Worm (Caenorhabditis elegans) whole organism, L1 larva: ENCODE results near the gene Y39F10A.3.

Experiments
- C34B4.2 ChIP-seq: sonication (generic microtip); optimal IDR thresholded peaks from 2 replicates; lab custom pipeline; 2017; ENCODE audit warnings: mild to moderate bottlenecking, missing genetic modification characterization, missing compliant biosample characterization
- F16B12.6 ChIP-seq: fragments of 150-350 bp; optimal IDR thresholded peaks from 2 replicates; lab custom pipeline; 2014; ENCODE audit warnings: missing biosample characterization, missing genetic modification characterization
- Y116A8C.19 ChIP-seq: sonication (generic microtip); optimal IDR thresholded peaks from 2 replicates; lab custom pipeline; 2016; ENCODE audit warnings: missing compliant biosample characterization, missing genetic modification characterization, borderline replicate concordance
- alr-1 ChIP-seq: fragments of 200-800 bp; sonication (Bioruptor generic); optimal IDR thresholded peaks from 2 replicates; lab custom pipeline; 2018; ENCODE audit warnings: borderline replicate concordance, mild to moderate bottlenecking, missing genetic modification characterization, missing compliant biosample characterization
- aly-2 ChIP-seq: fragments of 150-350 bp; optimal IDR thresholded peaks from 2 replicates; lab custom pipeline; 2014; ENCODE audit warnings: missing biosample characterization, missing genetic modification characterization
- ama-1 ChIP-seq: fragments of 150-350 bp; optimal IDR thresholded peaks from 2 replicates; lab custom pipeline; 2014
- blmp-1 ChIP-seq: fragments of 150-350 bp; optimal IDR thresholded peaks from 2 replicates; lab custom pipeline; 2014; ENCODE audit warnings: missing biosample characterization, missing genetic modification characterization
- ceh-63 ChIP-seq: fragments of 200-800 bp; sonication (Bioruptor generic); optimal IDR thresholded peaks from 2 replicates; lab custom pipeline; 2018; ENCODE audit warnings: mild to moderate bottlenecking, missing genetic modification characterization, missing compliant biosample characterization
- ceh-90 ChIP-seq: sonication (generic microtip); optimal IDR thresholded peaks from 2 replicates; lab custom pipeline; 2016; ENCODE audit warnings: missing genetic modification characterization, missing compliant biosample characterization
- dpl-1 ChIP-seq, 3 experiments: fragments of 150-350 bp in 2 of 3; sonication (generic microtip) in 1 of 3; optimal IDR thresholded peaks; 2 replicates each; lab custom pipeline; 2014 to 2017; ENCODE audit warnings: missing biosample characterization in 3 of 3, missing genetic modification characterization in 3 of 3, missing genetic modification reagents in 3 of 3
- efl-1 ChIP-seq, 4 experiments: fragments of 150-350 bp; optimal IDR thresholded peaks in 3 of 4; peaks in 1 of 4; 1 replicate in 1 of 4; 2 replicates in 3 of 4; lab custom pipeline; 2014; ENCODE audit warnings: missing biosample characterization in 2 of 4, missing genetic modification characterization in 2 of 4, missing genetic modification reagents in 2 of 4
- egl-13 ChIP-seq: sonication (generic microtip); optimal IDR thresholded peaks from 2 replicates; lab custom pipeline; 2016; ENCODE audit warnings: missing genotype, missing genetic modification reagents, missing genetic modification characterization, missing compliant biosample characterization
- egl-27 ChIP-seq, 2 experiments: fragments of 150-350 bp in 1 of 2; sonication (generic microtip); optimal IDR thresholded peaks; 3 replicates each; lab custom pipeline; 2017 to 2018; ENCODE audit warnings: missing biosample characterization in 2 of 2, missing genetic modification characterization in 2 of 2, missing genetic modification reagents in 2 of 2
- elt-2 ChIP-seq: sonication (generic microtip); optimal IDR thresholded peaks from 2 replicates; lab custom pipeline; 2016; ENCODE audit warnings: missing genetic modification characterization, mild to moderate bottlenecking, inconsistent platforms, missing compliant biosample characterization, missing genetic modification reagents
- elt-3 ChIP-seq, 6 experiments: fragments of 150-350 bp in 1 of 6; sonication (generic microtip); optimal IDR thresholded peaks; 2 replicates each; lab custom pipeline; 2017 to 2018; ENCODE audit warnings: missing biosample characterization in 6 of 6, missing genetic modification characterization in 6 of 6, inconsistent platforms in 1 of 6
- grh-1 ChIP-seq: fragments of 200-800 bp; sonication (Bioruptor generic); IDR thresholded peaks from 2 replicates; pipeline ENCODE4 v1.3.6; 2022; ENCODE audit warnings: missing genetic modification reagents, missing genetic modification characterization, missing compliant biosample characterization
- isw-1 ChIP-seq: fragments of 200-800 bp; sonication (Bioruptor generic); IDR thresholded peaks from 2 replicates; pipeline ENCODE4 v1.3.6; 2022; ENCODE audit warnings: missing genetic modification characterization, missing compliant biosample characterization
- jun-1 ChIP-seq: fragments of 150-350 bp; optimal IDR thresholded peaks from 2 replicates; lab custom pipeline; 2014; ENCODE audit warnings: missing biosample characterization, missing genetic modification reagents, missing genetic modification characterization
- lin-13 ChIP-seq: fragments of 150-350 bp; optimal IDR thresholded peaks from 2 replicates; lab custom pipeline; 2014; ENCODE audit warnings: missing biosample characterization, missing genetic modification reagents, missing genetic modification characterization
- lin-14 ChIP-seq: fragments of 200-800 bp; sonication (Bioruptor generic); optimal IDR thresholded peaks from 2 replicates; lab custom pipeline; 2018; ENCODE audit warnings: mild to moderate bottlenecking, missing genetic modification characterization, moderate library complexity, missing compliant biosample characterization
- lin-15B ChIP-seq: fragments of 150-350 bp; sonication (generic microtip); optimal IDR thresholded peaks from 3 replicates; lab custom pipeline; 2014; ENCODE audit warnings: missing biosample characterization, missing genetic modification characterization
- lsy-2 ChIP-seq, 2 experiments: fragments of 150-350 bp; optimal IDR thresholded peaks; 2 replicates each; lab custom pipeline; 2014; ENCODE audit warnings: missing biosample characterization in 2 of 2, missing genetic modification characterization in 2 of 2
- mdl-1 ChIP-seq, 2 experiments: fragments of 150-350 bp; optimal IDR thresholded peaks; 2 replicates each; lab custom pipeline; 2014 to 2017; ENCODE audit warnings: missing biosample characterization in 2 of 2, missing genetic modification characterization in 2 of 2, inconsistent platforms in 1 of 2
- mef-2 ChIP-seq: fragments of 150-350 bp; optimal IDR thresholded peaks from 2 replicates; lab custom pipeline; 2014; ENCODE audit warnings: missing biosample characterization, missing genetic modification characterization
- mep-1 ChIP-seq: fragments of 150-350 bp; optimal IDR thresholded peaks from 2 replicates; lab custom pipeline; 2014; ENCODE audit warnings: missing biosample characterization, missing genetic modification characterization
- nhr-20 ChIP-seq: sonication (generic microtip); optimal IDR thresholded peaks from 2 replicates; lab custom pipeline; 2016; ENCODE audit warnings: mild to moderate bottlenecking, missing genetic modification characterization, missing compliant biosample characterization
- nhr-76 ChIP-seq: sonication (generic microtip); optimal IDR thresholded peaks from 2 replicates; lab custom pipeline; 2017; ENCODE audit warnings: missing biosample characterization, missing genetic modification characterization
- nhr-77 ChIP-seq: fragments of 150-350 bp; optimal IDR thresholded peaks from 2 replicates; lab custom pipeline; 2014; ENCODE audit warnings: missing biosample characterization, missing genetic modification characterization
- nhr-90 ChIP-seq: sonication (generic microtip); optimal IDR thresholded peaks from 2 replicates; lab custom pipeline; 2016; ENCODE audit warnings: mild to moderate bottlenecking, missing genetic modification characterization, missing compliant biosample characterization; ENCODE audit not compliant: poor library complexity
- pag-3 ChIP-seq: sonication (generic microtip); optimal IDR thresholded peaks from 2 replicates; lab custom pipeline; 2017; ENCODE audit warnings: missing genetic modification characterization, mild to moderate bottlenecking, missing compliant biosample characterization, antibody characterized with exemption, borderline replicate concordance; ENCODE audit not compliant: insufficient read depth
- pax-3 ChIP-seq: fragments of 200-800 bp; sonication (Bioruptor generic); optimal IDR thresholded peaks from 2 replicates; lab custom pipeline; 2018; ENCODE audit warnings: mild to moderate bottlenecking, missing genetic modification characterization, moderate library complexity, missing compliant biosample characterization
- pqm-1 ChIP-seq: sonication (generic microtip); optimal IDR thresholded peaks from 3 replicates; lab custom pipeline; 2017; ENCODE audit warnings: missing biosample characterization, missing genetic modification characterization
- snpc-4 ChIP-seq: fragments of 150-350 bp; optimal IDR thresholded peaks from 2 replicates; lab custom pipeline; 2014; ENCODE audit warnings: missing biosample characterization, missing genetic modification characterization
- snu-23 ChIP-seq: sonication (generic microtip); optimal IDR thresholded peaks from 2 replicates; lab custom pipeline; 2016; ENCODE audit warnings: missing genetic modification characterization, missing compliant biosample characterization
- sup-37 ChIP-seq: fragments of 200-800 bp; sonication (Bioruptor generic); optimal IDR thresholded peaks from 2 replicates; lab custom pipeline; 2018; ENCODE audit warnings: mild to moderate bottlenecking, missing genetic modification characterization, missing compliant biosample characterization
- tbx-2 ChIP-seq: sonication (generic microtip); optimal IDR thresholded peaks from 2 replicates; lab custom pipeline; 2016; ENCODE audit warnings: missing genetic modification characterization, missing compliant biosample characterization
- unc-130 ChIP-seq: fragments of 150-350 bp; optimal IDR thresholded peaks from 2 replicates; lab custom pipeline; 2017; ENCODE audit warnings: missing biosample characterization, missing genetic modification characterization, inconsistent platforms
- vab-15 ChIP-seq: sonication (generic microtip); optimal IDR thresholded peaks from 2 replicates; lab custom pipeline; 2017; ENCODE audit warnings: missing genotype, mild to moderate bottlenecking, missing genetic modification characterization, missing compliant biosample characterization
- zag-1 ChIP-seq: fragments of 150-350 bp; optimal IDR thresholded peaks from 2 replicates; lab custom pipeline; 2014; ENCODE audit warnings: missing biosample characterization, missing genetic modification characterization

Y39F10A.3 gene

ce11 chrII:820519-820918, 37.7 kb upstream of the Y39F10A.3 start, which contains the start of gene F46F5.7:
TSS of gene F46F5.7 (minus strand) at chrII:820619.
- TF ChIP-seq tbx-2 (tag; lab: Kevin White, UChicago) (no peak), nhr-20 (tag; lab: Kevin White, UChicago) (no peak), C34B4.2 (tag; lab: Kevin White, UChicago) (no peak), isw-1 (GFP tag; lab: Robert Waterston, UW) (no peak), lsy-2 (tag; optimal IDR thresholded peaks at IDR 0.05; lab: Kevin White, UChicago) (no peak), jun-1 (tag; lab: Kevin White, UChicago) (no peak), lin-13 (no peak), zag-1 (tag; lab: Kevin White, UChicago) (no peak), ama-1 (lab: Kevin White, UChicago) (no peak), dpl-1 (GFP tag; optimal IDR thresholded peaks at IDR 0.05; lab: Kevin White, UChicago) (no peak), F16B12.6 (tag; lab: Kevin White, UChicago) (no peak), efl-1 (optimal IDR thresholded peaks at IDR 0.05; lab: Kevin White, UChicago) (no peak), efl-1 (GFP tag; optimal IDR thresholded peaks at IDR 0.05 in 1 of 2; lab: Kevin White, UChicago) (no peak), sup-37 (GFP tag; lab: Kevin White, UChicago) (no peak), egl-13 (no peak), mef-2 (tag; lab: Kevin White, UChicago) (no peak), mep-1 (tag; lab: Kevin White, UChicago) (no peak), vab-15 (tag; lab: Kevin White, UChicago) (no peak), nhr-77 (tag; lab: Kevin White, UChicago) (no peak), egl-27 (tag; optimal IDR thresholded peaks at IDR 0.05; lab: Kevin White, UChicago) (no peak), pqm-1 (tag; lab: Kevin White, UChicago) (no peak)

ce11 chrII:814737-815136, 31.9 kb upstream of the Y39F10A.3 start, which contains the start of gene msrp-3:
TSS of gene msrp-3 (minus strand) at chrII:814837.
- TF ChIP-seq snpc-4 (tag; lab: Kevin White, UChicago) (no peak), nhr-77 (tag; lab: Kevin White, UChicago) (no peak), egl-13 (no peak), nhr-76 (tag; lab: Kevin White, UChicago) (no peak), mef-2 (tag; lab: Kevin White, UChicago) (no peak), Y116A8C.19 (tag; lab: Kevin White, UChicago) (no peak), grh-1 (GFP tag; lab: Robert Waterston, UW) (no peak), unc-130 (tag; lab: Kevin White, UChicago) (no peak)

- no peak for TF ChIP-seq mef-2 (tag; lab: Kevin White, UChicago)
- no peak for TF ChIP-seq alr-1 (tag; lab: Kevin White, UChicago)
- no peak for TF ChIP-seq pax-3 (tag; lab: Kevin White, UChicago)
- no peak for TF ChIP-seq lin-15B
- no peak for TF ChIP-seq nhr-76 (tag; lab: Kevin White, UChicago)
- TF ChIP-seq mdl-1 (tag; optimal IDR thresholded peaks at IDR 0.05; lab: Kevin White, UChicago) = no peak
- no peak for TF ChIP-seq elt-3 (tag; optimal IDR thresholded peaks at IDR 0.05; lab: Kevin White, UChicago)
- no peak for TF ChIP-seq blmp-1 (tag; lab: Kevin White, UChicago)
- TF ChIP-seq lin-14 (GFP tag; lab: Kevin White, UChicago) = no peak
- no peak for TF ChIP-seq ceh-63 (GFP tag; lab: Kevin White, UChicago)
- TF ChIP-seq Y116A8C.19 (tag; lab: Kevin White, UChicago) = no peak
- no peak for TF ChIP-seq pqm-1 (tag; lab: Kevin White, UChicago)
- TF ChIP-seq ceh-90 (tag; lab: Kevin White, UChicago) = no peak
- TF ChIP-seq, all 84 proteins: peak for 0
Measured at ce11 chrII:812917-813316, 30.1 kb upstream of the Y39F10A.3 start, which contains the start of gene F46F5.5. TSS of gene F46F5.5 (minus strand) at chrII:813017.

ce11 chrII:808457-808856, 25.7 kb upstream of the Y39F10A.3 start, which contains the start of gene F46F5.11:
TSS of gene F46F5.11 (plus strand) at chrII:808757.
- TF ChIP-seq nhr-77 (tag; lab: Kevin White, UChicago) = no peak
- TF ChIP-seq nhr-90 (tag; lab: Kevin White, UChicago) = no peak
- no peak for TF ChIP-seq snpc-4 (tag; lab: Kevin White, UChicago)
- TF ChIP-seq snu-23 (GFP tag; lab: Kevin White, UChicago) = no peak
- no peak for TF ChIP-seq lin-13
- no peak for TF ChIP-seq ceh-90 (tag; lab: Kevin White, UChicago)
- TF ChIP-seq pag-3 (tag; lab: Kevin White, UChicago) = no peak
- no peak for TF ChIP-seq elt-2 (tag; lab: Kevin White, UChicago)
- no peak for TF ChIP-seq aly-2 (tag; lab: Kevin White, UChicago)
